Fruit fly (Drosophila melanogaster): ENCODE measurements around the gene Deaf1.

Deaf1 gene

DNA sequence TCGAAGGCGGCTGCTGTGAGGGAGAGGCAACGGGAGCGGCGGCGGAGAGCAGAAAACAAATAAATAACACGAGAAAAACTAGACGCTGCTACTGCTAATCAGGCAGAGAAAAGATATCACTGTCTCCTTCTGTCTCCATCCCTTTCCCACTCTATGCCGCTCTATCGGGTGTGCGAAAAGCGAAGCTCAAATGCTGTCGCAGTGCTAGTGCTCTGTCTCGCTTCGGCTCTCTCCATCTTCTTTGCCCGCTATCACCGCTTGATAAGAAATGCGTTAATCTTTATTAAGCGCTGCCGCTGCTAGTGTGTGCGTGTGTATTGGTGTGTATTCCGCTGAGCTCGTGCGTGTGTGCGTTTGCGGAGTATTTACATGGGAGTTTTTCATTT, 26.3 kb upstream of the Deaf1 start:
- no peak for TF ChIP-seq jim (GFP tag; optimal IDR thresholded peaks at IDR 0.05)
- TF ChIP-seq Dif (GFP tag; optimal IDR thresholded peaks at IDR 0.05; ENCODE audit: partially characterized antibody) = peak; percentile 1
- peak; percentile 15 for TF ChIP-seq N (GFP tag; optimal IDR thresholded peaks at IDR 0.05)

DNA sequence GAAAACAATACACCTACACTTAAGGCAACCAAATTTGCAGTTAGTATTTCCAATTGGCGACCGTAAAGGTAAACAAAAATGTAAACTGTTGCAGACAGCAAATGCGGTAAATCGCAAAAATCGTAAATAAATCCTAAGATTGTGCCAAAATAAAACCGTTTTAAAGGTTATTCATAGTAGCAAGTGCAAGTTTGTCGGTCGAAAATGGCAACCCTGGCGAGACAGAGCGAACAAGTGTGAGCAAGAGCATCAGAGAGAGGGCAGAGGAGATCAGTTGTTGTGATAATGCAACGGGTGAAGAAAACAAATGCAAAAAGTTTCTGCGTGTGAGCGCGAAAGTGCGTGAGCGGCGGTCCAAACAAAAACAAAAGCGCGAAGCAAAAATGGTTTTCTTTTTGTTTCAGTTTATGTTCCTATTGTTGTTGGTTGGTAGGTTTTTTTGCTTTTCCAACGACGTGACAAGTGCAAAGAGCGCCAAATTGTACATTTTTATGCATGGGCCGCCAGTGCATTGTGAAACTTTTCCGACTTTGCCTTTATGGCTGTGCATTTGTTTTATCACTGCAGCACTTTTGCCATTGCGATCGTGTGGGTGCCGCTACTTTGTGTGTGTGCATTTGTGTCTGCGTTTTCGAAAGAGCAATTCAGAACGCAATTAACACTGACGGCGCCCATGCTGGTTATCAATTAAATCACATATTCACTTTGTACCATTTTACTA, 25.1 kb upstream of the Deaf1 start:
- TF ChIP-seq CrebA (GFP tag; optimal IDR thresholded peaks at IDR 0.05; ENCODE audit: borderline replicate concordance) (no peak), dl (GFP tag; optimal IDR thresholded peaks at IDR 0.05; ENCODE audit: insufficient read depth in 1 of 2, partially characterized antibody in 2 of 2) (no peak), dsf (GFP tag; optimal IDR thresholded peaks at IDR 0.05; ENCODE audit: borderline replicate concordance) (no peak), ey (GFP tag; optimal IDR thresholded peaks at IDR 0.05) (no peak), lola (GFP tag; optimal IDR thresholded peaks at IDR 0.05) (no peak), sage (GFP tag; optimal IDR thresholded peaks at IDR 0.05) (no peak), OdsH (GFP tag; optimal IDR thresholded peaks at IDR 0.05) (no peak), Hnf4 (GFP tag; optimal IDR thresholded peaks at IDR 0.05) (no peak), Jra (GFP tag; optimal IDR thresholded peaks at IDR 0.05) (no peak), dmrt93B (GFP tag; optimal IDR thresholded peaks at IDR 0.05) (no peak), psq (GFP tag; optimal IDR thresholded peaks at IDR 0.05) (no peak), br (GFP tag; optimal IDR thresholded peaks at IDR 0.05) (no peak), h (GFP tag; optimal IDR thresholded peaks at IDR 0.05) (no peak), Hr83 (GFP tag; optimal IDR thresholded peaks at IDR 0.05; ENCODE audit: poor library complexity, severe bottlenecking) (no peak), Mio (GFP tag; optimal IDR thresholded peaks at IDR 0.05) (no peak), pan (optimal IDR thresholded peaks at IDR 0.05) (no peak), Myc (optimal IDR thresholded peaks at IDR 0.05) (no peak), Dif (GFP tag; optimal IDR thresholded peaks at IDR 0.05; ENCODE audit: partially characterized antibody) (no peak), N (GFP tag; optimal IDR thresholded peaks at IDR 0.05) (no peak)

DNA sequence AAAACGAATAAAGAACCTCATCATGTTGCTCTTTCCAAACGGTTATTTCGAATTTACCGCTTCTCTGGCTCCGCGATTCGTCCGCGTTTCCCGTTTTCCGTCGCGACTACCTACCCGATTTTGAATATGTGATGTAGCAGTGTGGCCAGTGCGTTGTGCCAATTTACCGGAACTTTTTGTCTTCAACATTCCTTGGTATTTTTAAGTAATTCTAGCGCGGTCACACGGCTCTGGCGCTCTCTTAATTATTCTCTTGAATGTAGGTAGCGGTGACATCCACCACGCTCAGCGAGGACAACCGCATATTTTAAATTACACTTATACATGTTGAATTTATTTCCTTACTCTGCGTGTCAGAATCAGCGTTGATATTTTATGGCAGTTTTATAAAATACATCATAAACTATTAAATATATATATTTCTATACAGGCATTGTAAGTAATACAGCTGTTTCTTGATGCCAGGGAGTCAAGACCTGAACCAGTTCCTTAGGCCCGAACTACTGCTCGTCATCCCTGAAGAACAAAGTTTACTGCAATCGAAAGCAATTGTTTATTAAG, 24.5 kb upstream of the Deaf1 start, which contains the start of the genes CG42637, Gyc76C and SREBP:
CG42637 (minus strand) TSS at position 132 of the 561 bp plus-strand sequence.
Gyc76C (minus strand) TSS at position 132 of the 561 bp plus-strand sequence.
SREBP (plus strand) TSS at position 498 of the 561 bp plus-strand sequence.
- TF ChIP-seq h (GFP tag; optimal IDR thresholded peaks at IDR 0.05) (no peak), HLH106 (tag; optimal IDR thresholded peaks at IDR 0.05) (peak; percentile 37), Rel (GFP tag; optimal IDR thresholded peaks at IDR 0.05) (peak; percentile 38), Rel (tag; optimal IDR thresholded peaks at IDR 0.05) (peak; percentile 47), fru (GFP tag; optimal IDR thresholded peaks at IDR 0.05) (peak; percentile 14), Dif (GFP tag; optimal IDR thresholded peaks at IDR 0.05; ENCODE audit: partially characterized antibody) (peak; percentile 52), Hr83 (GFP tag; optimal IDR thresholded peaks at IDR 0.05; ENCODE audit: poor library complexity, severe bottlenecking) (peak; percentile 38), Sp1 (GFP tag; optimal IDR thresholded peaks at IDR 0.05) (no peak), rgr (GFP tag; optimal IDR thresholded peaks at IDR 0.05) (peak; percentile 20), sage (GFP tag; optimal IDR thresholded peaks at IDR 0.05) (peak; percentile 85), brk (GFP tag; optimal IDR thresholded peaks at IDR 0.05) (peak; percentile 83), CrebA (GFP tag; optimal IDR thresholded peaks at IDR 0.05; ENCODE audit: borderline replicate concordance) (no peak)

DNA sequence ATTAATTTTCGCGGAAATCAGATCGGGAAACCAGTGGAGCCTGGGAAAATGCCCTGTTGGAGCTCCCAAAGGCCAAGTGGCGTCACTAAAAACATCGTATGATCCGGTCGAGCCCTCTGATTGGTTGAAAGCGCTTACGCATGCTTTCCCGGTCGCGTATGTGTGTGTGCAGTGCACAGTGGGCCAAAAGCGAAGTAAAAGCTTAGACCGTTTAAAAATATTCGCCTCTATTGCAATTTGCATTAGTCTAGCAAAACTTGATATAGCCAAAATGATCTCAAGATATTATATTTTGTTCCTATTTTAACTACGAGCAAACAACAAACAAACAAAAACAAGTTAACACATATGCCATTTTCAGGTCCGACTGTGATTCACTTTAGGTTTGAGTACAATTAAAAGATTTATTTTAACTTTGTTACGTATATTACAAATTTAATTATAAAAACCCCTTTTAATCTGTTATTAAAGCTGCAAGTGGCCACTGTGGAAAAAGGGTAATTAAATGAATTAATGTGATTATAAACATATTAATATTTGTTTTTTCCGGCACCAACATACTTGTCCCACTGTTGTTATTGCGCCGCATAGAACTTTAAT, 23.7 kb upstream of the Deaf1 start:
- no peak for TF ChIP-seq dl (GFP tag; optimal IDR thresholded peaks at IDR 0.05; ENCODE audit: insufficient read depth in 1 of 2, partially characterized antibody in 2 of 2)
- TF ChIP-seq HLH106 (tag; optimal IDR thresholded peaks at IDR 0.05) = peak; percentile 95
- peak; percentile 81 for TF ChIP-seq fru (GFP tag; optimal IDR thresholded peaks at IDR 0.05)
- no peak for TF ChIP-seq Dfd (GFP tag; optimal IDR thresholded peaks at IDR 0.05)
- peak; percentile 83 for TF ChIP-seq ey (GFP tag; optimal IDR thresholded peaks at IDR 0.05)
- TF ChIP-seq Abd-B (GFP tag; optimal IDR thresholded peaks at IDR 0.05) = no peak
- TF ChIP-seq OdsH (GFP tag; optimal IDR thresholded peaks at IDR 0.05) = peak; percentile 90
- peak; percentile 78 for TF ChIP-seq psq (GFP tag; optimal IDR thresholded peaks at IDR 0.05)
- no peak for TF ChIP-seq pan (optimal IDR thresholded peaks at IDR 0.05)
- TF ChIP-seq sv (GFP tag; optimal IDR thresholded peaks at IDR 0.05) = peak; percentile 83
- TF ChIP-seq jim (GFP tag; optimal IDR thresholded peaks at IDR 0.05) = no peak
- TF ChIP-seq dmrt93B (GFP tag; optimal IDR thresholded peaks at IDR 0.05) = no peak
- peak; percentile 33 for TF ChIP-seq dsf (GFP tag; optimal IDR thresholded peaks at IDR 0.05; ENCODE audit: borderline replicate concordance)
- no peak for TF ChIP-seq br (GFP tag; optimal IDR thresholded peaks at IDR 0.05)
- TF ChIP-seq Mio (GFP tag; optimal IDR thresholded peaks at IDR 0.05) = no peak
- peak; percentile 55 for TF ChIP-seq N (GFP tag; optimal IDR thresholded peaks at IDR 0.05)
- TF ChIP-seq usp (GFP tag; optimal IDR thresholded peaks at IDR 0.05) = no peak
- TF ChIP-seq Rel (GFP tag; optimal IDR thresholded peaks at IDR 0.05) = peak; percentile 51
- peak; percentile 35 for TF ChIP-seq Rel (tag; optimal IDR thresholded peaks at IDR 0.05)
- TF ChIP-seq GATAd (GFP tag; optimal IDR thresholded peaks at IDR 0.05) = no peak
- no peak for TF ChIP-seq Vsx2 (GFP tag; optimal IDR thresholded peaks at IDR 0.05; ENCODE audit: partially characterized antibody)
- no peak for TF ChIP-seq Myc (optimal IDR thresholded peaks at IDR 0.05)
- TF ChIP-seq CG9705 (GFP tag; optimal IDR thresholded peaks at IDR 0.05) = peak; percentile 71
- peak; percentile 89 for TF ChIP-seq woc (GFP tag; optimal IDR thresholded peaks at IDR 0.05)
- TF ChIP-seq CG32264 (GFP tag; optimal IDR thresholded peaks at IDR 0.05) = peak; percentile 80
- TF ChIP-seq h (GFP tag; optimal IDR thresholded peaks at IDR 0.05) = peak; percentile 86
- no peak for TF ChIP-seq Hr78 (GFP tag; optimal IDR thresholded peaks at IDR 0.05)
- TF ChIP-seq Hnf4 (GFP tag; optimal IDR thresholded peaks at IDR 0.05) = no peak
- TF ChIP-seq brk (GFP tag; optimal IDR thresholded peaks at IDR 0.05) = no peak
- no peak for TF ChIP-seq CrebA (GFP tag; optimal IDR thresholded peaks at IDR 0.05; ENCODE audit: borderline replicate concordance)
